Worm (Caenorhabditis elegans) whole organism, L4 larva: Measurements from ENCODE around the gene D1054.3.

Source experiments
- Y105C5A.15 ChIP-seq: fragments of 200-800 bp; sonication (Bioruptor generic); IDR thresholded peaks from 2 replicates; pipeline ENCODE4 v1.3.6; 2022; ENCODE audit warnings: missing genetic modification characterization, missing compliant biosample characterization
- ceh-28 ChIP-seq: fragments of 150-350 bp; optimal IDR thresholded peaks from 2 replicates; lab custom pipeline; 2014; ENCODE audit warnings: missing biosample characterization, missing genetic modification reagents, missing genetic modification characterization
- ceh-32 ChIP-seq: sonication (generic microtip); optimal IDR thresholded peaks from 2 replicates; lab custom pipeline; 2016; ENCODE audit warnings: mild to moderate bottlenecking, missing genetic modification characterization, missing compliant biosample characterization; ENCODE audit not compliant: poor library complexity
- ces-1 ChIP-seq: fragments of 150-350 bp; sonication (generic microtip); optimal IDR thresholded peaks from 4 replicates; lab custom pipeline; 2014; ENCODE audit warnings: missing biosample characterization, missing genetic modification reagents, missing genetic modification characterization
- ctbp-1 ChIP-seq: fragments of 200-800 bp; sonication (Bioruptor generic); IDR thresholded peaks from 2 replicates; pipeline ENCODE4 v1.3.6; 2022; ENCODE audit warnings: missing genetic modification reagents, missing genetic modification characterization, missing compliant biosample characterization
- daf-12 ChIP-seq: fragments of 150-350 bp; optimal IDR thresholded peaks from 2 replicates; lab custom pipeline; 2014; ENCODE audit warnings: missing biosample characterization, missing genetic modification reagents, missing genetic modification characterization
- lin-39 ChIP-seq: fragments of 150-350 bp; optimal IDR thresholded peaks from 2 replicates; lab custom pipeline; 2014; ENCODE audit warnings: missing biosample characterization, missing genetic modification reagents, missing genetic modification characterization
- madf-9 ChIP-seq: fragments of 200-800 bp; sonication (Bioruptor generic); conservative IDR thresholded peaks from 2 replicates; pipeline ENCODE4 v1.3.6; 2022; ENCODE audit warnings: missing genetic modification reagents, missing genetic modification characterization, missing compliant biosample characterization
- unc-62 ChIP-seq, 3 experiments: fragments of 150-350 bp in 1 of 3; sonication (generic microtip); optimal IDR thresholded peaks in 2 of 3; peaks in 1 of 3; 1 replicate in 1 of 3; 2 replicates in 2 of 3; lab custom pipeline; 2014 to 2017; ENCODE audit warnings: missing biosample characterization in 3 of 3, missing genetic modification characterization in 3 of 3, missing genetic modification reagents in 3 of 3, missing genotype in 1 of 3

The D1054.3 gene

DNA sequence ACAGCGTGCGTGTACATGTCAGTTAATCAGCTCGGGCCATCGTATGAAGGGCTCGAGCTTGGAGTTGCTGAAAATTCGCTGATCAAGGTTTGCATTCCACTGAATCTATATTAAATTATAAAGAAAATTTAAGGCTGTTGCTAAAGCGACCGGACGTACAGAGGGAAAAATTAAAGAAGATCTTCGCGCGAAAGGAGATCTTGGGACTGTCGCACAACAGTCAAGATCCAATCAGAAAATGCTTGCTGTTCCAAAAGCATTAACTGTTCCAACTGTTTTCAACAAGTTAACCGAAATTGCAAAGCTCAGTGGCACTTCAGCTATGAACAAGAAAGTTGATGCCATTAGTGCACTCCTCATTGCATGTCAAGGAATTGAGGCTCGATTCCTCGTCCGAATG, 43.1 kb downstream of the D1054.3 start:
- peak in 1 of 2 experiments; percentile 91 for TF ChIP-seq unc-62 (GFP tag; optimal IDR thresholded peaks at IDR 0.05 in 1 of 2; lab: Kevin White, UChicago)
- TF ChIP-seq unc-62 (tag; optimal IDR thresholded peaks at IDR 0.05; lab: Kevin White, UChicago), result no peak
- TF ChIP-seq madf-9, result no peak

DNA sequence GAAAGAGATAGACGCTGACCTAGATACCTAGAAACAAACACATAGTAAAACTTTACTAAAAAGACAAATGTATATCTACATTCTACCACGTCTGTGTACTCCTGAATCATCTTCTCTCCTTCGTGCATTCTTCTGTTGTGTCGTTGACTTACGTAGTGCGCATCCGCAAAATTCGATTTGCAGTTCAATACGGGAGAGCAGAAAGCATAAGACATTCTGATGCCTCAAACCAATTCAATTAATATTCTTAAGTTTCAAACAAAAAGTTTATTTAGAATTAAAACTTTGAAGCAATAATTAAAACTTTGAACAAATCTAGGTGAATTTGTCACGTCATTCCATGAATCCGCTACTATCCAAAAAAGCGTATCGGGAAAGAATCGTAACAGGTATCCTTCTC, 45.6 kb downstream of the D1054.3 start:
- TF ChIP-seq ces-1 (GFP tag; lab: Kevin White, UChicago) (peak; percentile 71), ctbp-1 (GFP tag; lab: Robert Waterston, UW) (0 out of 2 replicates have a peak, but pooled peaks have one; percentile 25), Y105C5A.15 (no peak)

DNA sequence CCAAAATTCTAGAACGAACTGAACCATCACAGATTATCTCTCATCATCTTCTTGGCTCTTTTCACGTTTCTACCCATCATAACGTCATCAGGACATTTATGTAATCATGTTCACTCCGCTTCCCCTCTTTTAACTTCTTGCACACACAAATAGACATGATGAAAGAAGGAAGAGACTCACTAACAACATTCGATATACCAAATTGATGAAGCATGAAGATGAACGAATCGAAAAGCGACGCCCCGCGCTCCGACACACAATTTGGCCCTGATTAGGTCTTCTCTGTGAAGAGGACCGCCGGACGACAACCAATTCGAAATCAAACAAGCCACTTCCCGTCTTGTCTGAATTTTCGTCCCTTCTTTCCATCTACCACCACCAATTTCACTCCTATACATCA, 47.2 kb downstream of the D1054.3 start:
- TF ChIP-seq ceh-28 (no peak), lin-39 (tag; lab: Kevin White, UChicago) (no peak), ceh-32 (tag; lab: Kevin White, UChicago) (no peak), daf-12 (tag; lab: Kevin White, UChicago) (no peak), ces-1 (GFP tag; lab: Kevin White, UChicago) (peak; percentile 48)
